Fruit fly (Drosophila melanogaster) ovary, adult (tissue): ENCODE measurements around the gene RpS13.

Source experiments
- CG17801 ChIP-seq: fragments of 200-800 bp; optimal IDR thresholded peaks from 2 replicates; lab custom pipeline; 2019; ENCODE audit warnings: missing biosample characterization, mild to moderate bottlenecking, missing genetic modification characterization, moderate library complexity; ENCODE audit not compliant: partially characterized antibody

Gene RpS13

dm6 chr2L:8364006-8364956, at the start of gene RpS13, which contains the start of gene CSN8:
Gene RpS13, minus strand, starts transcription at chr2L:8364662.
Gene CSN8, plus strand, starts transcription at chr2L:8364855.
- TF ChIP-seq CG17801 (GFP tag; lab: Kevin White, UChicago), result peak; percentile 53

- no peak for TF ChIP-seq CG17801 (GFP tag; lab: Kevin White, UChicago)
Observed at dm6 chr2L:8411530-8411929, 47.1 kb upstream of the RpS13 start, which contains the start of gene Naglu. Gene Naglu, minus strand, starts transcription at chr2L:8411868.

- TF ChIP-seq CG17801 (GFP tag; lab: Kevin White, UChicago), result peak; percentile 67
Observed at dm6 chr2L:8403286-8404270, 39.1 kb upstream of the RpS13 start, which contains the start of gene emb. Gene emb, plus strand, starts transcription at chr2L:8403573.

- TF ChIP-seq CG17801 (GFP tag; lab: Kevin White, UChicago), result no peak
Observed at dm6 chr2L:8402928-8403285, 38.4 kb upstream of the RpS13 start, which contains the start of gene fy. Gene fy, minus strand, starts transcription at chr2L:8403280.

dm6 chr2L:8399863-8400598, 35.6 kb upstream of the RpS13 start, which contains the start of gene CG31898:
Gene CG31898, plus strand, starts transcription at chr2L:8400421.
- no peak for TF ChIP-seq CG17801 (GFP tag; lab: Kevin White, UChicago)

- no peak for TF ChIP-seq CG17801 (GFP tag; lab: Kevin White, UChicago)
Observed at dm6 chr2L:8398721-8399120, 34.3 kb upstream of the RpS13 start, which contains the start of gene CG13386. Gene CG13386, plus strand, starts transcription at chr2L:8399021.

dm6 chr2L:8395996-8396699, 31.7 kb upstream of the RpS13 start, which contains the start of the genes Peritrophin-15a and CG13385:
Gene Peritrophin-15a, minus strand, starts transcription at chr2L:8396096.
Gene CG13385, plus strand, starts transcription at chr2L:8396649.
- TF ChIP-seq CG17801 (GFP tag; lab: Kevin White, UChicago), result no peak

dm6 chr2L:8394840-8395239, 30.4 kb upstream of the RpS13 start, which contains the start of gene Peritrophin-15b:
Gene Peritrophin-15b, minus strand, starts transcription at chr2L:8394940.
- TF ChIP-seq CG17801 (GFP tag; lab: Kevin White, UChicago), result no peak

- no peak for TF ChIP-seq CG17801 (GFP tag; lab: Kevin White, UChicago)
Observed at dm6 chr2L:8394180-8394579, 29.7 kb upstream of the RpS13 start, which contains the start of gene lectin-29Ca. Gene lectin-29Ca, minus strand, starts transcription at chr2L:8394280.

- no peak for TF ChIP-seq CG17801 (GFP tag; lab: Kevin White, UChicago)
Observed at dm6 chr2L:8393122-8393521, 28.7 kb upstream of the RpS13 start, which contains the start of gene Acp29AB. Gene Acp29AB, minus strand, starts transcription at chr2L:8393222.

dm6 chr2L:8392298-8392697, 27.8 kb upstream of the RpS13 start, which contains the start of gene CG42820:
Gene CG42820, minus strand, starts transcription at chr2L:8392398.
- no peak for TF ChIP-seq CG17801 (GFP tag; lab: Kevin White, UChicago)

dm6 chr2L:8389231-8389630, 24.8 kb upstream of the RpS13 start, which contains the start of gene CG42819:
Gene CG42819, minus strand, starts transcription at chr2L:8389331.
- TF ChIP-seq CG17801 (GFP tag; lab: Kevin White, UChicago), result no peak

- TF ChIP-seq CG17801 (GFP tag; lab: Kevin White, UChicago), result no peak
Observed at dm6 chr2L:8385849-8386248, 21.4 kb upstream of the RpS13 start.
